Worm (Caenorhabditis elegans) whole organism, late embryonic: ENCODE data around the gene ZK829.3.

ENCODE experiments used
- C38D4.7 ChIP-seq: fragments of 200-800 bp; sonication (Bioruptor generic); optimal IDR thresholded peaks from 2 replicates; lab custom pipeline; 2018; ENCODE audit warnings: mild to moderate bottlenecking, missing genetic modification characterization, moderate library complexity, missing compliant biosample characterization
- K09A11.1 ChIP-seq: sonication (generic microtip); optimal IDR thresholded peaks from 2 replicates; lab custom pipeline; 2017; ENCODE audit warnings: antibody characterized with exemption, mild to moderate bottlenecking, missing genetic modification characterization, missing compliant biosample characterization; ENCODE audit not compliant: insufficient read depth
- T23F11.4 ChIP-seq: fragments of 200-800 bp; sonication (Bioruptor generic); optimal IDR thresholded peaks from 2 replicates; lab custom pipeline; 2018; ENCODE audit warnings: mild to moderate bottlenecking, missing genetic modification characterization, missing compliant biosample characterization
- Y22D7AL.16 ChIP-seq: sonication (generic microtip); optimal IDR thresholded peaks from 2 replicates; lab custom pipeline; 2016; ENCODE audit warnings: missing genetic modification characterization, missing compliant biosample characterization
- ceh-14 ChIP-seq: sonication (generic microtip); optimal IDR thresholded peaks from 2 replicates; lab custom pipeline; 2016; ENCODE audit warnings: missing genotype, missing genetic modification characterization, missing compliant biosample characterization
- ceh-18 ChIP-seq: sonication (generic microtip); optimal IDR thresholded peaks from 2 replicates; lab custom pipeline; 2016; ENCODE audit warnings: missing genetic modification characterization, missing compliant biosample characterization
- ceh-2 ChIP-seq: sonication (generic microtip); optimal IDR thresholded peaks from 2 replicates; lab custom pipeline; 2016; ENCODE audit warnings: missing genotype, missing genetic modification characterization, missing compliant biosample characterization
- ceh-24 ChIP-seq: sonication (generic microtip); optimal IDR thresholded peaks from 2 replicates; lab custom pipeline; 2016; ENCODE audit warnings: mild to moderate bottlenecking, missing genetic modification characterization, missing compliant biosample characterization
- ceh-30 ChIP-seq: fragments of 150-350 bp; optimal IDR thresholded peaks from 2 replicates; lab custom pipeline; 2014; ENCODE audit warnings: missing biosample characterization, missing genetic modification characterization
- ceh-34 ChIP-seq: sonication (generic microtip); optimal IDR thresholded peaks from 2 replicates; lab custom pipeline; 2016; ENCODE audit warnings: mild to moderate bottlenecking, missing genetic modification characterization, missing compliant biosample characterization
- ceh-48 ChIP-seq: sonication (generic microtip); optimal IDR thresholded peaks from 2 replicates; lab custom pipeline; 2016; ENCODE audit warnings: missing genetic modification characterization, inconsistent platforms, missing compliant biosample characterization
- ceh-9 ChIP-seq: sonication (generic microtip); optimal IDR thresholded peaks from 2 replicates; lab custom pipeline; 2016; ENCODE audit warnings: mild to moderate bottlenecking, missing genetic modification characterization, inconsistent platforms, missing compliant biosample characterization
- che-1 ChIP-seq: sonication (generic microtip); optimal IDR thresholded peaks from 2 replicates; lab custom pipeline; 2016; ENCODE audit warnings: mild to moderate bottlenecking, missing genetic modification characterization, missing compliant biosample characterization
- dve-1 ChIP-seq: sonication (generic microtip); optimal IDR thresholded peaks from 2 replicates; lab custom pipeline; 2017; ENCODE audit warnings: antibody characterized with exemption, mild to moderate bottlenecking, missing genetic modification characterization, missing compliant biosample characterization
- elt-2 ChIP-seq: sonication (generic microtip); optimal IDR thresholded peaks from 2 replicates; lab custom pipeline; 2016; ENCODE audit warnings: missing genetic modification reagents, missing genetic modification characterization, missing compliant biosample characterization
- eyg-1 ChIP-seq: sonication (generic microtip); optimal IDR thresholded peaks from 2 replicates; lab custom pipeline; 2016; ENCODE audit warnings: missing genotype, missing genetic modification characterization, missing compliant biosample characterization
- gmeb-2 ChIP-seq: sonication (generic microtip); optimal IDR thresholded peaks from 2 replicates; lab custom pipeline; 2016; ENCODE audit warnings: missing genetic modification characterization, inconsistent platforms, missing compliant biosample characterization
- hlh-30 ChIP-seq: sonication (generic microtip); optimal IDR thresholded peaks from 2 replicates; lab custom pipeline; 2017; ENCODE audit warnings: antibody characterized with exemption, missing genetic modification characterization, missing compliant biosample characterization; ENCODE audit not compliant: insufficient read depth
- hlh-6 ChIP-seq: sonication (generic microtip); optimal IDR thresholded peaks from 2 replicates; lab custom pipeline; 2016; ENCODE audit warnings: missing genotype, missing genetic modification characterization, missing compliant biosample characterization
- hlh-8 ChIP-seq: sonication (generic microtip); optimal IDR thresholded peaks from 2 replicates; lab custom pipeline; 2016; ENCODE audit warnings: missing genotype, missing genetic modification characterization, missing compliant biosample characterization
- lin-11 ChIP-seq: fragments of 200-800 bp; sonication (Bioruptor generic); optimal IDR thresholded peaks from 2 replicates; lab custom pipeline; 2018; ENCODE audit warnings: mild to moderate bottlenecking, missing genetic modification characterization, missing compliant biosample characterization
- nfya-1 ChIP-seq: sonication (generic microtip); optimal IDR thresholded peaks from 2 replicates; lab custom pipeline; 2017; ENCODE audit warnings: missing genetic modification characterization, mild to moderate bottlenecking, missing compliant biosample characterization, antibody characterized with exemption, moderate library complexity
- nhr-232 ChIP-seq: sonication (generic microtip); optimal IDR thresholded peaks from 2 replicates; lab custom pipeline; 2016; ENCODE audit warnings: missing genetic modification characterization, missing compliant biosample characterization
- npax-4 ChIP-seq: sonication (generic microtip); optimal IDR thresholded peaks from 2 replicates; lab custom pipeline; 2016; ENCODE audit warnings: missing genetic modification characterization, missing compliant biosample characterization
- pag-3 ChIP-seq: sonication (generic microtip); optimal IDR thresholded peaks from 2 replicates; lab custom pipeline; 2016; ENCODE audit warnings: missing compliant biosample characterization, missing genetic modification characterization, borderline replicate concordance
- pax-1 ChIP-seq: fragments of 150-350 bp; optimal IDR thresholded peaks from 2 replicates; lab custom pipeline; 2014; ENCODE audit warnings: missing biosample characterization, missing genetic modification characterization
- pha-2 ChIP-seq: sonication (generic microtip); optimal IDR thresholded peaks from 2 replicates; lab custom pipeline; 2017; ENCODE audit warnings: mild to moderate bottlenecking, missing genetic modification characterization, missing compliant biosample characterization
- pqm-1 ChIP-seq: sonication (generic microtip); optimal IDR thresholded peaks from 2 replicates; lab custom pipeline; 2016; ENCODE audit warnings: missing genetic modification characterization, missing compliant biosample characterization
- ref-2 ChIP-seq: sonication (generic microtip); optimal IDR thresholded peaks from 2 replicates; lab custom pipeline; 2016; ENCODE audit warnings: missing genetic modification characterization, missing compliant biosample characterization
- rnt-1 ChIP-seq: sonication (generic microtip); optimal IDR thresholded peaks from 2 replicates; lab custom pipeline; 2016; ENCODE audit warnings: missing genetic modification characterization, missing compliant biosample characterization
- sdc-2 ChIP-seq: sonication (generic microtip); optimal IDR thresholded peaks from 2 replicates; lab custom pipeline; 2016; ENCODE audit warnings: missing genotype, missing genetic modification characterization, missing compliant biosample characterization
- sox-4 ChIP-seq: sonication (generic microtip); optimal IDR thresholded peaks from 2 replicates; lab custom pipeline; 2017; ENCODE audit warnings: mild to moderate bottlenecking, missing genetic modification characterization, inconsistent platforms, missing compliant biosample characterization
- tbx-2 ChIP-seq: sonication (generic microtip); optimal IDR thresholded peaks from 2 replicates; lab custom pipeline; 2016; ENCODE audit warnings: missing genetic modification characterization, missing compliant biosample characterization
- ttx-3 ChIP-seq: sonication (generic microtip); optimal IDR thresholded peaks from 2 replicates; lab custom pipeline; 2016; ENCODE audit warnings: missing genetic modification reagents, missing genetic modification characterization, missing compliant biosample characterization
- unc-3 ChIP-seq, 2 experiments: fragments of 200-800 bp in 1 of 2; sonication (Bioruptor generic) in 1 of 2; sonication (generic microtip) in 1 of 2; conservative IDR thresholded peaks in 1 of 2; optimal IDR thresholded peaks in 1 of 2; 2 replicates each; pipeline versions ENCODE4 v1.3.6 to Lab custom; 2016 to 2022; ENCODE audit warnings: missing compliant biosample characterization in 2 of 2, missing genetic modification characterization in 2 of 2, missing genetic modification reagents in 1 of 2
- unc-42 ChIP-seq: sonication (generic microtip); optimal IDR thresholded peaks from 2 replicates; lab custom pipeline; 2016; ENCODE audit warnings: missing genotype, missing genetic modification characterization, missing compliant biosample characterization
- unc-55 ChIP-seq: sonication (generic microtip); optimal IDR thresholded peaks from 2 replicates; lab custom pipeline; 2017; ENCODE audit warnings: missing biosample characterization, missing genetic modification reagents, missing genetic modification characterization
- unc-86 ChIP-seq: sonication (generic microtip); optimal IDR thresholded peaks from 2 replicates; lab custom pipeline; 2016; ENCODE audit warnings: missing genetic modification characterization, missing compliant biosample characterization
- zip-5 ChIP-seq: sonication (generic microtip); optimal IDR thresholded peaks from 2 replicates; lab custom pipeline; 2016; ENCODE audit warnings: missing genetic modification characterization, missing compliant biosample characterization
- ztf-16 ChIP-seq: sonication (generic microtip); optimal IDR thresholded peaks from 2 replicates; lab custom pipeline; 2017; ENCODE audit warnings: missing genetic modification characterization, missing compliant biosample characterization

ZK829.3 gene

DNA sequence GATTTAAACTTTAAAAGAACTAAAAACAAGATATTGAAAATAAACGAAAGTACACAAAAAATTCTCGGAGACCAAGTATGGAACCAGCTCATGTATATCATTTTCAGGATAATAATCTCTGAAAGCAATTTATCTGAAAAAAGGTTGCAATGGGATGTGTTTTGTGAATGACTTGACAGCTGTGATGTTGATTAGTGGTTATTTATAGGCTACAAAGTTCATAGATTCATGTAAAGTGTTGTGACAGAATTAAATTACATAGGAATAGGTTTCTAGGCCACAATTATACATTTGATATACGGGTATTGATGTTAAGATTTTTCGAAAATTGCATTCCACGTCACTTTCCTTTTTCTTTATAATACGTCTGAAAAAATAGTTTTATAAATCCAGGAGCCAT is 19.8 kb upstream of the ZK829.3 start, which contains the start of gene srj-1:
srj-1 (minus strand) TSS at position 101 of the 400 bp plus-strand sequence.
- TF ChIP-seq ceh-30 (tag; lab: Kevin White, UChicago) (no peak), ceh-18 (tag; lab: Kevin White, UChicago) (no peak), ref-2 (tag; lab: Kevin White, UChicago) (no peak), sox-4 (tag; lab: Kevin White, UChicago) (no peak), sdc-2 (tag; lab: Kevin White, UChicago) (no peak), tbx-2 (tag; lab: Kevin White, UChicago) (no peak), unc-86 (tag; lab: Kevin White, UChicago) (no peak), dve-1 (no peak)
- TF ChIP-seq, all 69 proteins: peak for 0

DNA sequence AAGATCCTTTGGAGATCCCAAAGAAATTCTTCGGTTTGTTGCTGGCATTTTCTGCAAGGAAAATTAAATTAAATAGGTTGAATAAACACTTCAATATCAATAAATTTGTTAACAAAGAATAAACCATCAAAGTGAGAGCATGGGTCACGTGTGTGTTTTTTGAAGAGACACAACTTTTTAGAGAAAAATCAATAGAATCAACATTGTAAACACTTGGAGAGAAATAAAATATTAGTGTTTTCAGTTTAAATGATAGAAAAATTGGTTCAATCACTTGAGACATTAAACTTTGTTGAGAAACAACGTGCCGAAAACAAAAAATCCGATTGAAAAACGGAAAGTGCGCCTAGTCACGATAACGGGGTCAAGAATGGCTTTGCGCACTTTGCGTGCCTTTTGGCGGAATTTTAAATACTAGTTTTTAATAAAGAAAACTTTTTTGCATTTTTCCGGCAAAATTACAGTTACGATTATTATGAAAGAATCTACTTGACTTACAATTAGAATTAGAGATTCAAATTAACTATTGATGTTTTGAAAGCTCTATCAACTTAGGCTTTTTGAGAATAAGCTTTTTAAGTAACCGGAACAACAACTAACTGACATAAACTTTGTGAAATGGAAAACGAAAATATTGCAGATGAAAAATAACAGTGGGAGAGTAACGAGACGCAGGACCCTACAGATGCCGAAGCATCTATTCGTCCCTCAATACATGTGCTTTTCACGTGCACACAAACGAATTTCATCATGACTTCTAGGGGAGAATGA is 16.1 kb upstream of the ZK829.3 start, which contains the start of gene ZK829.7:
ZK829.7 (minus strand) TSS at position 51 of the 771 bp plus-strand sequence.
- no peak for TF ChIP-seq elt-2 (tag; lab: Kevin White, UChicago)
- peak; percentile 16 for TF ChIP-seq hlh-30
- TF ChIP-seq che-1 (tag; lab: Kevin White, UChicago): no peak
- peak; percentile 7 for TF ChIP-seq unc-55
- peak; percentile 20 for TF ChIP-seq unc-42 (tag; lab: Kevin White, UChicago)
- no peak for TF ChIP-seq ceh-9 (tag; lab: Kevin White, UChicago)
- TF ChIP-seq pax-1 (tag; lab: Kevin White, UChicago): peak; percentile 41
- TF ChIP-seq nfya-1 (tag; lab: Kevin White, UChicago): peak; percentile 24
- peak; percentile 34 for TF ChIP-seq ceh-30 (tag; lab: Kevin White, UChicago)

DNA sequence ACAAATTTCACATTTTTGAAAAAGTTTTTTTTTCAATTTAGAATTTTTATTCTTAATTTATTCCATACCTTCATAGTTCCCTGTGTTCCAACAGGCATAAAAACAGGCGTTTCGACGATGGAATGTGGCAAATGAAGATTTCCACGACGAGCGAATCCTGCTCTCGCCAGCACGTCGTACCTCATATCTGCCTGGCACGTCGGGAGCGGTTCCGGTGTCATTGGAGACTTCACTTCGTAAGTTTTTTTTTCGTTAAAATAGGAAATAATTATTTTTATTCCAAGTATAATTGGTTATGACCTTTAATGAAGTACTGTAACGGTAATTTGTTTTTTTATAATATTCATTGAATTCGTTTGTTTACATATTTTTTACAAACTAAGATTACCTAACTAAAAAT is 14.1 kb upstream of the ZK829.3 start, which contains the start of gene tgt-1:
tgt-1 (minus strand) TSS at position 232 of the 400 bp plus-strand sequence.
- TF ChIP-seq zip-5 (tag; lab: Kevin White, UChicago) (no peak), ceh-34 (tag; lab: Kevin White, UChicago) (no peak), tbx-2 (tag; lab: Kevin White, UChicago) (no peak), pag-3 (tag; lab: Kevin White, UChicago) (no peak), gmeb-2 (tag; lab: Kevin White, UChicago) (no peak)
- TF ChIP-seq, all 69 proteins: peak for 0

DNA sequence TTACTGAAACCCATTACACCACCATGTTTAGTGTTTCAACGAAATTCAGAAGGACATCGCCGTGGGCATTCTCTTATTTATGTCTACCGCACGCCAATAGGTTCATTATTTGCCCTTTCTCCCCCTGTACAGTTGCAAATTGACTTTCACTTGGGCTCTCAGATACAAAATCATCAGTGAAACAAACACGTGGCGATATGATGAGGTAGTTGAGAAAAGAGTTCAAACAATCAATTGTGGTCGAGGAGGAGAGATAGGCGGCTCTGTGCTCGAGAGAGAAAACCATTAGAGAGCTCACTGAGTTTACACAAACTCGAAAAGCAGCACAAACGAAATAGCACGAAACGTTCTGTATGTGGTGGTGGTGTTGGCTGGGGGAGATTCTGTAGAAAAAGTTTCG is 11.6 kb upstream of the ZK829.3 start:
- no peak for TF ChIP-seq hlh-6 (tag; lab: Kevin White, UChicago)
- no peak for TF ChIP-seq ttx-3 (tag; lab: Kevin White, UChicago)
- TF ChIP-seq ceh-18 (tag; lab: Kevin White, UChicago): peak; percentile 4

DNA sequence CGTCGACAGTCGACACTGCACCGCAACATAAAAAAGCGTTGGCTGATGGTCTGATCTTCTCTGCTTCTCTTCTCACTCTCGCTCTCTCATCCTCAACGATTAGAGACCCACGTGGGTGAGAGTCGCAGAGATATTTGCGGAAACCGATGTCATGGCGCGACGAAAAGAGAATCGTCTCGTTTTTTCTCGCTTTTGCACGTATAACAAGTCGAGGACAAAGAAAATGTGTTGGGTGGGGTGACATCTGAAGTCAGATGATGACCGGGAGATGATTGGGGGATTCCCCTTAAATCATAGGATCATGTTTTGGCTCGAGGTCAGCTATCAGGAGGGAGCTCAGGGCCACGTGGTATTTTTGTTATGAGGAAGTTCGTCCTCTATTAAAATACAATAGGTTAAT is 10.9 kb upstream of the ZK829.3 start:
- TF ChIP-seq unc-55 (peak; percentile 37), tbx-2 (tag; lab: Kevin White, UChicago) (no peak), ceh-2 (tag; lab: Kevin White, UChicago) (no peak), sox-4 (tag; lab: Kevin White, UChicago) (no peak), eyg-1 (tag; lab: Kevin White, UChicago) (no peak), elt-2 (tag; lab: Kevin White, UChicago) (no peak), ceh-48 (tag; lab: Kevin White, UChicago) (no peak), ztf-16 (tag; lab: Kevin White, UChicago) (no peak), npax-4 (tag; lab: Kevin White, UChicago) (no peak), pqm-1 (peak; percentile 50), ceh-9 (tag; lab: Kevin White, UChicago) (no peak), pha-2 (no peak), ref-2 (tag; lab: Kevin White, UChicago) (no peak), rnt-1 (tag; lab: Kevin White, UChicago) (no peak), sdc-2 (tag; lab: Kevin White, UChicago) (no peak), nhr-232 (tag; lab: Kevin White, UChicago) (no peak), C38D4.7 (GFP tag; lab: Kevin White, UChicago) (no peak), ceh-18 (tag; lab: Kevin White, UChicago) (peak; percentile 85), ceh-14 (tag; lab: Kevin White, UChicago) (no peak), hlh-8 (tag; lab: Kevin White, UChicago) (no peak), lin-11 (tag; lab: Kevin White, UChicago) (no peak), zip-5 (tag; lab: Kevin White, UChicago) (no peak), unc-42 (tag; lab: Kevin White, UChicago) (no peak), ceh-24 (tag; lab: Kevin White, UChicago) (no peak), dve-1 (no peak), Y22D7AL.16 (tag; lab: Kevin White, UChicago) (no peak), K09A11.1 (tag; lab: Kevin White, UChicago) (no peak), T23F11.4 (GFP tag; lab: Kevin White, UChicago) (no peak), unc-3 (GFP tag; conservative IDR thresholded peaks at IDR 0.05; lab: Robert Waterston, UW) (no peak), unc-3 (tag; optimal IDR thresholded peaks at IDR 0.05; lab: Kevin White, UChicago) (no peak)
